Fruit fly (Drosophila melanogaster): ENCODE measurements around the gene CG3437.

CG3437 gene

DNA sequence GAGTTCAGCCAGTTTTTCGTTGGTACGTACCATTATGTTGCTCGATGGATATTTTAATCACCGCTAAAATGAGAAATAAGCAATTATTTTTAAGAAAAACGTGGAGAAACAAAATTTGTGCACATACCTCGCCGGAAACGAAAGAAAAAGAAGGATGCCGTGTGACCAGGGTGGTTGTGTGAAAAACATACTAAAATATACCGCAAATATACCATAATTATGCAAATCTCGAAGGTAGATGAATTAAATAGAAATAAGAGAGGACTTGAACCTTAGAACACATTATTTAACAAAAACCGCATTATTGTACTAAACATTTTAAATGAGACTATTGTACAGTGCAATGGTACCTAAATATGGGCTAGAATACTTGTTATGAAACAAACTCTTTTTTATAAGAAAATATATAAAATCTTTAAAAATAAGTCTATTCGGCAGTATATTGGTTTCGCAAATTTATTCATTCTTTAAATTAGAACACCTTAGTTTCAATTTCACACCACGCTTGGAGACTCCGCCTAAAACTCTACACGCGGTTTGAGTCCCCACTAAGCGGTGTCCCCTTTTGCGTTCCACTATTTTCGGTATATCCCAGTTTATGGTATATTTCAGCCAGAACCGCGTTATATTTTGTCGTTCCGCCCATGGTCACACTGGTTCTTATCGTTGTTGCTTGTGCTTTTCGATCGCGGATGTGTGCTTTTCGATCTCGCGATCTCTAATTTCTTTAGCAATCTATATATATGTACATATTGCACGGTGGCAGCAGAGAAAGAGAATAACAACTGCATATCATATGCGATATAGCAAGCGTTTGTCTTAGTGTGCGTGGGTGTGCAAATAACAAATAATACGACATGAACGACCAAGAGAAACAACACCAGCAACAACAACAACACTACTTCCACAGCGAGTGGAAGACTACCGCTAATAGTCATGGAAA, 27.5 kb downstream of the CG3437 start, which contains the start of the genes RpS17 and MTF-1 (continued):
- TF ChIP-seq CG11723 (GFP tag; optimal IDR thresholded peaks at IDR 0.05) (peak; percentile 26), sim (GFP tag; IDR thresholded peaks at IDR 0.05) (0 out of 2 replicates have a peak, but pooled peaks have one; percentile 16), ara (GFP tag; IDR thresholded peaks at IDR 0.05) (no peak), gcm2 (GFP tag; optimal IDR thresholded peaks at IDR 0.05) (no peak), CG9876 (GFP tag; optimal IDR thresholded peaks at IDR 0.05) (peak; percentile 32), Dek (tag; optimal IDR thresholded peaks at IDR 0.05) (no peak), Mad (GFP tag; optimal IDR thresholded peaks at IDR 0.05) (peak; percentile 10), MESR4 (GFP tag; optimal IDR thresholded peaks at IDR 0.05) (peak; percentile 96), ftz-f1 (GFP tag; optimal IDR thresholded peaks at IDR 0.05) (no peak), pfk (GFP tag; optimal IDR thresholded peaks at IDR 0.05) (peak; percentile 23), tx (GFP tag; optimal IDR thresholded peaks at IDR 0.05) (no peak), CG11456 (GFP tag; IDR thresholded peaks at IDR 0.05) (peak; percentile 72; the same call in 2 of the 3 replicates), CG5953 (GFP tag; IDR thresholded peaks at IDR 0.05) (no peak; the same call in 1 of the 2 replicates), CG8388 (GFP tag; optimal IDR thresholded peaks at IDR 0.05) (peak; percentile 35), CG15269 (tag; optimal IDR thresholded peaks at IDR 0.05) (peak; percentile 57), ttk (GFP tag; IDR thresholded peaks at IDR 0.05) (peak; percentile 30), CG2129 (GFP tag; IDR thresholded peaks at IDR 0.05; ENCODE audit: partially characterized antibody) (no peak), CG16813 (GFP tag; IDR thresholded peaks at IDR 0.05; ENCODE audit: partially characterized antibody) (no peak), Max (GFP tag; optimal IDR thresholded peaks at IDR 0.05) (peak; percentile 26), Mrtf (GFP tag; IDR thresholded peaks at IDR 0.05) (no peak), dan (GFP tag; IDR thresholded peaks at IDR 0.05) (no peak), CG17328 (GFP tag; IDR thresholded peaks at IDR 0.05) (peak; percentile 81), danr (GFP tag; IDR thresholded peaks at IDR 0.05) (no peak), CG12769 (tag; optimal IDR thresholded peaks at IDR 0.05) (peak; percentile 55), CG1024 (GFP tag; IDR thresholded peaks at IDR 0.05) (peak; percentile 61), hbn (GFP tag; IDR thresholded peaks at IDR 0.05; ENCODE audit: partially characterized antibody) (no peak), CG15514 (GFP tag; optimal IDR thresholded peaks at IDR 0.05) (peak; percentile 30), CG4404 (GFP tag; IDR thresholded peaks at IDR 0.05) (no peak), Atf3 (GFP tag; optimal IDR thresholded peaks at IDR 0.05) (peak; percentile 41), Bteb2 (GFP tag; optimal IDR thresholded peaks at IDR 0.05) (no peak), CG18619 (GFP tag; optimal IDR thresholded peaks at IDR 0.05) (peak; percentile 52), CG10321 (GFP tag; IDR thresholded peaks at IDR 0.05) (peak; percentile 39; the same call in 1 of the 2 replicates), Sin3A (optimal IDR thresholded peaks at IDR 0.05) (no peak), stc (GFP tag; IDR thresholded peaks at IDR 0.05) (peak; percentile 10; the same call in 1 of the 2 replicates), CG9727 (GFP tag; optimal IDR thresholded peaks at IDR 0.05) (peak; percentile 79), CG9797 (GFP tag; optimal IDR thresholded peaks at IDR 0.05) (peak; percentile 85), CG4424 (GFP tag; optimal IDR thresholded peaks at IDR 0.05) (peak; percentile 18), kni (GFP tag; optimal IDR thresholded peaks at IDR 0.05) (peak; percentile 22), Rx (GFP tag; IDR thresholded peaks at IDR 0.05) (0 out of 2 replicates have a peak, but pooled peaks have one; percentile 22), CG9609 (GFP tag; optimal IDR thresholded peaks at IDR 0.05) (peak; percentile 41), Adf1 (GFP tag; IDR thresholded peaks at IDR 0.05) (no peak), amos (GFP tag; IDR thresholded peaks at IDR 0.05; ENCODE audit: partially characterized antibody) (no peak; the same call in 1 of the 2 replicates), CG12104 (GFP tag; optimal IDR thresholded peaks at IDR 0.05) (peak; percentile 5), stwl (tag; optimal IDR thresholded peaks at IDR 0.05) (peak; percentile 39), CG11560 (tag; IDR thresholded peaks at IDR 0.05) (no peak), grn (GFP tag; optimal IDR thresholded peaks at IDR 0.05) (peak; percentile 91), E2f2 (GFP tag; IDR thresholded peaks at IDR 0.05) (peak; percentile 32; the same call in 1 of the 2 replicates), CG1233 (GFP tag; optimal IDR thresholded peaks at IDR 0.05) (peak; percentile 31), CG31441 (GFP tag; IDR thresholded peaks at IDR 0.05) (peak; percentile 41; the same call in 1 of the 2 replicates)
